Fruit fly (Drosophila melanogaster): Measurements from ENCODE around the gene CG13625.

DNA sequence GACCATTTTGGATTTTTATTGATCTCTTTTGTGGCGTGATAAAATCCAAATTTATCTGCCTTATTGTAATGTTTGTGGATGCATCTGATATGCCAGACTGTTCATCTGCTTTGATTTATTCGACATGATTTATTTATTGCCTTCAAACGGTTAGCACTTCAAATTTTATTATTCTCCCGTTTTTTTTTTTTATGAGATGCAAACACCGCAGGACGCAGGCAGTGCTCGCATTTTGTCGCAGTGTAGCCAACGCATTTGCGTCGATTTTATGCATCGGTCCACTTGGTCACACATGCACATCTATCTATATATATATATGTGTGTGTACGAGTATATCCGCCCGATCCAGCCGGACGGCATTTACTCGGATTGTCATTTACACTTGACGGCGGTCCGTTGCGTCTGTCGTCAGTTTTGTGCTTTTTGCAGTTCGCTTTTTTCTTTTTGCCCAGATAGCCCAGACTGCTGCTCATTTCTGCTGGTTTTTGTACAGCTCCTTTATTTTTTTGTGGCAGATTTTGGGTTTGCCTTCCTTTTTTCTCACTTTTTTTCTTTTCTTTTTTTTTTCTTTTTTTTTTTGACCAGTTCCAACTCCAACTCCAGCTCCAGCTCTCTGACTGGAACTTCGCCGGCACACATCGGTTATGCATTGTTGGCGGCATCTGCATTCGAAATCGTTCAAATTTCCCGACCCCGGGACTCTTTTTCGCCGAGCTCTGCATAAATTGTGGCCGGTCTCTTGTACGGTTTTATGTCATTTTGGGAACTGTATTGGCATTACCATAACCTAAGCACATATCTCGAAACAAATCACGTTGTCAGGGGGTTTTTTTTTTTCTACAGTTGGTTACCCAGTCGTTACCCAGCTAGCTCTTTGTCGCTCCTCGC, 29.1 kb upstream of the CG13625 start:
- TF ChIP-seq br (GFP tag; optimal IDR thresholded peaks at IDR 0.05), result peak; percentile 31
- TF ChIP-seq CG9705 (GFP tag; optimal IDR thresholded peaks at IDR 0.05), result no peak
- no peak for TF ChIP-seq tai (GFP tag; optimal IDR thresholded peaks at IDR 0.05)
- no peak for TF ChIP-seq Myc (optimal IDR thresholded peaks at IDR 0.05)
- TF ChIP-seq sage (GFP tag; optimal IDR thresholded peaks at IDR 0.05), result peak; percentile 21
- no peak for TF ChIP-seq Mio (GFP tag; optimal IDR thresholded peaks at IDR 0.05)
- no peak for TF ChIP-seq lola (GFP tag; optimal IDR thresholded peaks at IDR 0.05)
